Worm (Caenorhabditis elegans) whole organism, L4 larva: ENCODE measurements around the gene twk-13.

Source experiments
- lin-39 ChIP-seq: fragments of 150-350 bp; optimal IDR thresholded peaks from 2 replicates; lab custom pipeline; 2014; ENCODE audit warnings: missing biosample characterization, missing genetic modification reagents, missing genetic modification characterization
- skn-1 ChIP-seq: fragments of 150-350 bp; optimal IDR thresholded peaks from 2 replicates; lab custom pipeline; 2014; ENCODE audit warnings: missing biosample characterization, missing genetic modification characterization

DNA sequence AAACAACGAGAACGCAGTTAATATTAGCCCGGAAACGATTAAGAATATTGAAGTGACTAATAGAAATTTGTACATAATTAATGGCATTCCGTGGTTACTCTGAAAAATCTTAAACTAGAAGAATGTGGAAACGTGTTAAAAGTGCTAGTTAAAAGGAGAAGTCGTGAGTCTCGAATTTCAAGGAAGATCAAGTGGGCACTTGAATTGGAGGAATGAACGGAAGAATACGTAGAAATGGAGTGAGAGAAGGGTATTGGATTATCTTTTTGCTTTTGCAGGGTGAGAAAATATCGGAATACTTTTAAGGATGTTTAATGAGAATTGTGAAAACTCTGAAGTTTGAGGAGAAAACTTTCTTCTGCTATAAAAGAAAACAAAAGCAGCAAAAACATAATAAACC, 27.5 kb downstream of the twk-13 start, which contains the start of gene hpo-30:
- no peak for TF ChIP-seq skn-1 (tag; lab: Kevin White, UChicago)
- TF ChIP-seq lin-39: no peak
